Worm (Caenorhabditis elegans) whole organism, L2 larva: ENCODE data around the gene rpn-11.

Experiments used
- egl-27 ChIP-seq: sonication (generic microtip); optimal IDR thresholded peaks from 3 replicates; lab custom pipeline; 2017; ENCODE audit warnings: missing biosample characterization, missing genetic modification reagents, missing genetic modification characterization
- elt-1 ChIP-seq: fragments of 150-350 bp; optimal IDR thresholded peaks from 2 replicates; lab custom pipeline; 2014; ENCODE audit warnings: missing biosample characterization, missing genetic modification characterization
- fos-1 ChIP-seq: fragments of 150-350 bp; optimal IDR thresholded peaks from 2 replicates; lab custom pipeline; 2014; ENCODE audit warnings: missing biosample characterization, missing genetic modification characterization
- lin-39 ChIP-seq: fragments of 150-350 bp; optimal IDR thresholded peaks from 2 replicates; lab custom pipeline; 2014; ENCODE audit warnings: missing biosample characterization, missing genetic modification reagents, missing genetic modification characterization
- nhr-237 ChIP-seq: fragments of 150-350 bp; optimal IDR thresholded peaks from 2 replicates; lab custom pipeline; 2014; ENCODE audit warnings: missing biosample characterization, missing genetic modification characterization
- unc-62 ChIP-seq: fragments of 150-350 bp; optimal IDR thresholded peaks from 2 replicates; lab custom pipeline; 2014; ENCODE audit warnings: missing biosample characterization, missing genetic modification reagents, missing genetic modification characterization

ce11 chrII:4032293-4032692 lies 12.1 kb downstream of the rpn-11 start, which contains the start of gene K07D4.4:
- TF ChIP-seq egl-27 (tag; lab: Kevin White, UChicago) = no peak
- TF ChIP-seq nhr-237 = no peak
- no peak for TF ChIP-seq elt-1 (tag; lab: Kevin White, UChicago)
- no peak for TF ChIP-seq lin-39 (tag; lab: Kevin White, UChicago)
- no peak for TF ChIP-seq fos-1 (tag; lab: Kevin White, UChicago)
- no peak for TF ChIP-seq unc-62 (GFP tag; lab: Kevin White, UChicago)
